Worm (Caenorhabditis elegans) whole organism, late embryonic: Measurements from ENCODE around the gene M02F4.2.

Source experiments
- C38D4.7 ChIP-seq: fragments of 200-800 bp; sonication (Bioruptor generic); optimal IDR thresholded peaks from 2 replicates; lab custom pipeline; 2018; ENCODE audit warnings: mild to moderate bottlenecking, missing genetic modification characterization, moderate library complexity, missing compliant biosample characterization
- F13H6.1 ChIP-seq: sonication (generic microtip); optimal IDR thresholded peaks from 2 replicates; lab custom pipeline; 2016; ENCODE audit warnings: missing genetic modification characterization, missing compliant biosample characterization
- K02D7.2 ChIP-seq: sonication (generic microtip); optimal IDR thresholded peaks from 2 replicates; lab custom pipeline; 2017; ENCODE audit warnings: mild to moderate bottlenecking, missing genetic modification characterization, missing compliant biosample characterization
- K09A11.1 ChIP-seq: sonication (generic microtip); optimal IDR thresholded peaks from 2 replicates; lab custom pipeline; 2017; ENCODE audit warnings: antibody characterized with exemption, mild to moderate bottlenecking, missing genetic modification characterization, missing compliant biosample characterization; ENCODE audit not compliant: insufficient read depth
- ceh-14 ChIP-seq: sonication (generic microtip); optimal IDR thresholded peaks from 2 replicates; lab custom pipeline; 2016; ENCODE audit warnings: missing genotype, missing genetic modification characterization, missing compliant biosample characterization
- ceh-18 ChIP-seq: sonication (generic microtip); optimal IDR thresholded peaks from 2 replicates; lab custom pipeline; 2016; ENCODE audit warnings: missing genetic modification characterization, missing compliant biosample characterization
- ceh-19 ChIP-seq: fragments of 200-800 bp; sonication (Bioruptor generic); optimal IDR thresholded peaks from 2 replicates; lab custom pipeline; 2018; ENCODE audit warnings: mild to moderate bottlenecking, missing genetic modification characterization, missing compliant biosample characterization
- ceh-2 ChIP-seq: sonication (generic microtip); optimal IDR thresholded peaks from 2 replicates; lab custom pipeline; 2016; ENCODE audit warnings: missing genotype, missing genetic modification characterization, missing compliant biosample characterization
- ceh-22 ChIP-seq: sonication (generic microtip); optimal IDR thresholded peaks from 2 replicates; lab custom pipeline; 2017; ENCODE audit warnings: missing biosample characterization, missing genetic modification characterization
- ceh-24 ChIP-seq: sonication (generic microtip); optimal IDR thresholded peaks from 2 replicates; lab custom pipeline; 2016; ENCODE audit warnings: mild to moderate bottlenecking, missing genetic modification characterization, missing compliant biosample characterization
- ceh-30 ChIP-seq: fragments of 150-350 bp; optimal IDR thresholded peaks from 2 replicates; lab custom pipeline; 2014; ENCODE audit warnings: missing biosample characterization, missing genetic modification characterization
- ceh-31 ChIP-seq: sonication (generic microtip); optimal IDR thresholded peaks from 2 replicates; lab custom pipeline; 2016; ENCODE audit warnings: missing genetic modification characterization, missing compliant biosample characterization
- ceh-34 ChIP-seq: sonication (generic microtip); optimal IDR thresholded peaks from 2 replicates; lab custom pipeline; 2016; ENCODE audit warnings: mild to moderate bottlenecking, missing genetic modification characterization, missing compliant biosample characterization
- ceh-48 ChIP-seq: sonication (generic microtip); optimal IDR thresholded peaks from 2 replicates; lab custom pipeline; 2016; ENCODE audit warnings: missing genetic modification characterization, inconsistent platforms, missing compliant biosample characterization
- ceh-6 ChIP-seq: fragments of 200-800 bp; sonication (Bioruptor generic); optimal IDR thresholded peaks from 2 replicates; lab custom pipeline; 2018; ENCODE audit warnings: mild to moderate bottlenecking, missing genetic modification characterization, missing compliant biosample characterization
- ceh-9 ChIP-seq: sonication (generic microtip); optimal IDR thresholded peaks from 2 replicates; lab custom pipeline; 2016; ENCODE audit warnings: mild to moderate bottlenecking, missing genetic modification characterization, inconsistent platforms, missing compliant biosample characterization
- dmd-4 ChIP-seq: sonication (generic microtip); optimal IDR thresholded peaks from 2 replicates; lab custom pipeline; 2016; ENCODE audit warnings: borderline replicate concordance, missing genetic modification characterization, missing compliant biosample characterization
- elt-2 ChIP-seq: sonication (generic microtip); optimal IDR thresholded peaks from 2 replicates; lab custom pipeline; 2016; ENCODE audit warnings: missing genetic modification reagents, missing genetic modification characterization, missing compliant biosample characterization
- elt-4 ChIP-seq: sonication (generic microtip); optimal IDR thresholded peaks from 2 replicates; lab custom pipeline; 2016; ENCODE audit warnings: missing genetic modification characterization, missing compliant biosample characterization
- ets-4 ChIP-seq: sonication (generic microtip); optimal IDR thresholded peaks from 2 replicates; lab custom pipeline; 2016; ENCODE audit warnings: missing genetic modification characterization, missing compliant biosample characterization
- eyg-1 ChIP-seq: sonication (generic microtip); optimal IDR thresholded peaks from 2 replicates; lab custom pipeline; 2016; ENCODE audit warnings: missing genotype, missing genetic modification characterization, missing compliant biosample characterization
- fkh-10 ChIP-seq: fragments of 150-350 bp; optimal IDR thresholded peaks from 2 replicates; lab custom pipeline; 2014; ENCODE audit warnings: missing biosample characterization, missing genetic modification reagents, missing genetic modification characterization
- fkh-6 ChIP-seq: sonication (generic microtip); optimal IDR thresholded peaks from 2 replicates; lab custom pipeline; 2016; ENCODE audit warnings: missing genetic modification characterization, missing compliant biosample characterization
- gmeb-2 ChIP-seq: sonication (generic microtip); optimal IDR thresholded peaks from 2 replicates; lab custom pipeline; 2016; ENCODE audit warnings: missing genetic modification characterization, inconsistent platforms, missing compliant biosample characterization
- hlh-15 ChIP-seq: sonication (generic microtip); optimal IDR thresholded peaks from 2 replicates; lab custom pipeline; 2016; ENCODE audit warnings: missing genetic modification characterization, missing compliant biosample characterization
- hlh-30 ChIP-seq: sonication (generic microtip); optimal IDR thresholded peaks from 2 replicates; lab custom pipeline; 2017; ENCODE audit warnings: antibody characterized with exemption, missing genetic modification characterization, missing compliant biosample characterization; ENCODE audit not compliant: insufficient read depth
- hlh-8 ChIP-seq: sonication (generic microtip); optimal IDR thresholded peaks from 2 replicates; lab custom pipeline; 2016; ENCODE audit warnings: missing genotype, missing genetic modification characterization, missing compliant biosample characterization
- lim-6 ChIP-seq: sonication (generic microtip); optimal IDR thresholded peaks from 2 replicates; lab custom pipeline; 2016; ENCODE audit warnings: missing genetic modification characterization, missing compliant biosample characterization
- lin-11 ChIP-seq: fragments of 200-800 bp; sonication (Bioruptor generic); optimal IDR thresholded peaks from 2 replicates; lab custom pipeline; 2018; ENCODE audit warnings: mild to moderate bottlenecking, missing genetic modification characterization, missing compliant biosample characterization
- nfya-1 ChIP-seq: sonication (generic microtip); optimal IDR thresholded peaks from 2 replicates; lab custom pipeline; 2017; ENCODE audit warnings: missing genetic modification characterization, mild to moderate bottlenecking, missing compliant biosample characterization, antibody characterized with exemption, moderate library complexity
- nhr-11 ChIP-seq: fragments of 150-350 bp; optimal IDR thresholded peaks from 2 replicates; lab custom pipeline; 2014; ENCODE audit warnings: missing biosample characterization, missing genetic modification characterization
- nhr-232 ChIP-seq: sonication (generic microtip); optimal IDR thresholded peaks from 2 replicates; lab custom pipeline; 2016; ENCODE audit warnings: missing genetic modification characterization, missing compliant biosample characterization
- odd-2 ChIP-seq: sonication (generic microtip); optimal IDR thresholded peaks from 2 replicates; lab custom pipeline; 2017; ENCODE audit warnings: antibody characterized with exemption, mild to moderate bottlenecking, missing genetic modification characterization, missing compliant biosample characterization
- pag-3 ChIP-seq: sonication (generic microtip); optimal IDR thresholded peaks from 2 replicates; lab custom pipeline; 2016; ENCODE audit warnings: missing compliant biosample characterization, missing genetic modification characterization, borderline replicate concordance
- pat-9 ChIP-seq: fragments of 200-800 bp; sonication (Bioruptor generic); optimal IDR thresholded peaks from 2 replicates; lab custom pipeline; 2018; ENCODE audit warnings: mild to moderate bottlenecking, missing genetic modification characterization, moderate library complexity, missing compliant biosample characterization
- pax-1 ChIP-seq: fragments of 150-350 bp; optimal IDR thresholded peaks from 2 replicates; lab custom pipeline; 2014; ENCODE audit warnings: missing biosample characterization, missing genetic modification characterization
- pha-2 ChIP-seq: sonication (generic microtip); optimal IDR thresholded peaks from 2 replicates; lab custom pipeline; 2017; ENCODE audit warnings: mild to moderate bottlenecking, missing genetic modification characterization, missing compliant biosample characterization
- pros-1 ChIP-seq: fragments of 150-350 bp; optimal IDR thresholded peaks from 2 replicates; lab custom pipeline; 2014; ENCODE audit warnings: missing biosample characterization, missing genetic modification reagents, missing genetic modification characterization
- ref-2 ChIP-seq: sonication (generic microtip); optimal IDR thresholded peaks from 2 replicates; lab custom pipeline; 2016; ENCODE audit warnings: missing genetic modification characterization, missing compliant biosample characterization
- rnt-1 ChIP-seq: sonication (generic microtip); optimal IDR thresholded peaks from 2 replicates; lab custom pipeline; 2016; ENCODE audit warnings: missing genetic modification characterization, missing compliant biosample characterization
- sox-4 ChIP-seq: sonication (generic microtip); optimal IDR thresholded peaks from 2 replicates; lab custom pipeline; 2017; ENCODE audit warnings: mild to moderate bottlenecking, missing genetic modification characterization, inconsistent platforms, missing compliant biosample characterization
- tbx-2 ChIP-seq: sonication (generic microtip); optimal IDR thresholded peaks from 2 replicates; lab custom pipeline; 2016; ENCODE audit warnings: missing genetic modification characterization, missing compliant biosample characterization
- tbx-7 ChIP-seq: sonication (generic microtip); optimal IDR thresholded peaks from 2 replicates; lab custom pipeline; 2016; ENCODE audit warnings: missing genotype, missing genetic modification characterization, missing compliant biosample characterization
- ttx-3 ChIP-seq: sonication (generic microtip); optimal IDR thresholded peaks from 2 replicates; lab custom pipeline; 2016; ENCODE audit warnings: missing genetic modification reagents, missing genetic modification characterization, missing compliant biosample characterization
- unc-3 ChIP-seq, 2 experiments: fragments of 200-800 bp in 1 of 2; sonication (Bioruptor generic) in 1 of 2; sonication (generic microtip) in 1 of 2; conservative IDR thresholded peaks in 1 of 2; optimal IDR thresholded peaks in 1 of 2; 2 replicates each; pipeline versions ENCODE4 v1.3.6 to Lab custom; 2016 to 2022; ENCODE audit warnings: missing compliant biosample characterization in 2 of 2, missing genetic modification characterization in 2 of 2, missing genetic modification reagents in 1 of 2
- unc-42 ChIP-seq: sonication (generic microtip); optimal IDR thresholded peaks from 2 replicates; lab custom pipeline; 2016; ENCODE audit warnings: missing genotype, missing genetic modification characterization, missing compliant biosample characterization
- unc-55 ChIP-seq: sonication (generic microtip); optimal IDR thresholded peaks from 2 replicates; lab custom pipeline; 2017; ENCODE audit warnings: missing biosample characterization, missing genetic modification reagents, missing genetic modification characterization
- zip-5 ChIP-seq: sonication (generic microtip); optimal IDR thresholded peaks from 2 replicates; lab custom pipeline; 2016; ENCODE audit warnings: missing genetic modification characterization, missing compliant biosample characterization
- ztf-16 ChIP-seq: sonication (generic microtip); optimal IDR thresholded peaks from 2 replicates; lab custom pipeline; 2017; ENCODE audit warnings: missing genetic modification characterization, missing compliant biosample characterization

M02F4.2 gene

ce11 chrX:2999652-3000051 is 34.5 kb downstream of the M02F4.2 start, which contains the start of gene Y41G9A.17:
Gene Y41G9A.17 (minus strand): TSS chrX:2999752.
- TF ChIP-seq fkh-6 (no peak), F13H6.1 (tag; lab: Kevin White, UChicago) (no peak), ceh-30 (no peak), nfya-1 (tag; lab: Kevin White, UChicago) (no peak), hlh-8 (tag; lab: Kevin White, UChicago) (no peak), pat-9 (no peak), ceh-34 (tag; lab: Kevin White, UChicago) (no peak), odd-2 (no peak), pros-1 (tag; lab: Kevin White, UChicago) (no peak), K09A11.1 (tag; lab: Kevin White, UChicago) (no peak), pha-2 (tag; lab: Kevin White, UChicago) (no peak), gmeb-2 (tag; lab: Kevin White, UChicago) (no peak), pax-1 (tag; lab: Kevin White, UChicago) (no peak), ceh-14 (tag; lab: Kevin White, UChicago) (no peak), ceh-31 (tag; lab: Kevin White, UChicago) (no peak), ceh-48 (tag; lab: Kevin White, UChicago) (no peak), elt-2 (tag; lab: Kevin White, UChicago) (no peak)
- TF ChIP-seq, all 69 proteins: peak for 0

- peak; percentile 57 for TF ChIP-seq ttx-3 (tag; lab: Kevin White, UChicago)
- peak; percentile 55 for TF ChIP-seq pat-9
- TF ChIP-seq C38D4.7 (GFP tag; lab: Kevin White, UChicago): no peak
- peak; percentile 48 for TF ChIP-seq pha-2 (tag; lab: Kevin White, UChicago)
- peak; percentile 89 for TF ChIP-seq pros-1 (tag; lab: Kevin White, UChicago)
- TF ChIP-seq ceh-6 (GFP tag; lab: Kevin White, UChicago): peak; percentile 10
- TF ChIP-seq zip-5 (tag; lab: Kevin White, UChicago): peak; percentile 59
- peak; percentile 95 for TF ChIP-seq ceh-31 (tag; lab: Kevin White, UChicago)
- TF ChIP-seq ceh-2: peak; percentile 58
- TF ChIP-seq ceh-19 (GFP tag; lab: Kevin White, UChicago): no peak
- TF ChIP-seq unc-55 (GFP tag; lab: Kevin White, UChicago): peak; percentile 81
- peak; percentile 95 for TF ChIP-seq unc-42 (tag; lab: Kevin White, UChicago)
- no peak for TF ChIP-seq elt-4 (tag; lab: Kevin White, UChicago)
- peak; percentile 40 for TF ChIP-seq hlh-15 (tag; lab: Kevin White, UChicago)
- no peak for TF ChIP-seq lim-6 (tag; lab: Kevin White, UChicago)
- TF ChIP-seq nhr-232 (tag; lab: Kevin White, UChicago): peak; percentile 16
- peak; percentile 22 for TF ChIP-seq pag-3 (tag; lab: Kevin White, UChicago)
- TF ChIP-seq ceh-18 (tag; lab: Kevin White, UChicago): peak; percentile 97
- TF ChIP-seq nfya-1 (tag; lab: Kevin White, UChicago): peak; percentile 97
- no peak for TF ChIP-seq dmd-4
- TF ChIP-seq sox-4 (tag; lab: Kevin White, UChicago): no peak
- no peak for TF ChIP-seq K02D7.2 (tag; lab: Kevin White, UChicago)
- no peak for TF ChIP-seq ceh-24 (tag; lab: Kevin White, UChicago)
- TF ChIP-seq ceh-14 (tag; lab: Kevin White, UChicago): peak; percentile 88
- TF ChIP-seq ztf-16 (tag; lab: Kevin White, UChicago): peak; percentile 82
- TF ChIP-seq tbx-7 (tag; lab: Kevin White, UChicago): no peak
- peak; percentile 28 for TF ChIP-seq lin-11 (tag; lab: Kevin White, UChicago)
- peak; percentile 51 for TF ChIP-seq gmeb-2 (tag; lab: Kevin White, UChicago)
- peak; percentile 72 for TF ChIP-seq ets-4
- TF ChIP-seq fkh-10 (GFP tag; lab: Kevin White, UChicago): peak; percentile 47
- peak; percentile 89 for TF ChIP-seq K09A11.1 (tag; lab: Kevin White, UChicago)
- peak; percentile 96 for TF ChIP-seq rnt-1
- peak; percentile 75 for TF ChIP-seq elt-2 (tag; lab: Kevin White, UChicago)
- peak; percentile 94 for TF ChIP-seq nhr-11
- no peak for TF ChIP-seq fkh-6
- peak; percentile 90 for TF ChIP-seq ref-2 (tag; lab: Kevin White, UChicago)
- TF ChIP-seq hlh-30: peak; percentile 58
- peak; percentile 20 for TF ChIP-seq eyg-1 (tag; lab: Kevin White, UChicago)
- peak; percentile 95 for TF ChIP-seq tbx-2 (tag; lab: Kevin White, UChicago)
- TF ChIP-seq ceh-9 (tag; lab: Kevin White, UChicago): no peak
- peak; percentile 42; the same call in 1 of the 2 replicates for TF ChIP-seq unc-3 (GFP tag; conservative IDR thresholded peaks at IDR 0.05; lab: Robert Waterston, UW)
- peak; percentile 85 for TF ChIP-seq unc-3 (tag; optimal IDR thresholded peaks at IDR 0.05; lab: Kevin White, UChicago)
- TF ChIP-seq ceh-22 (tag; lab: Kevin White, UChicago): no peak
These were observed 37.1 kb downstream of the M02F4.2 start for ce11 chrX:2996976-2997399.
